Worm (Caenorhabditis elegans): Measurements from ENCODE around the gene T22F7.1.

The T22F7.1 gene

DNA sequence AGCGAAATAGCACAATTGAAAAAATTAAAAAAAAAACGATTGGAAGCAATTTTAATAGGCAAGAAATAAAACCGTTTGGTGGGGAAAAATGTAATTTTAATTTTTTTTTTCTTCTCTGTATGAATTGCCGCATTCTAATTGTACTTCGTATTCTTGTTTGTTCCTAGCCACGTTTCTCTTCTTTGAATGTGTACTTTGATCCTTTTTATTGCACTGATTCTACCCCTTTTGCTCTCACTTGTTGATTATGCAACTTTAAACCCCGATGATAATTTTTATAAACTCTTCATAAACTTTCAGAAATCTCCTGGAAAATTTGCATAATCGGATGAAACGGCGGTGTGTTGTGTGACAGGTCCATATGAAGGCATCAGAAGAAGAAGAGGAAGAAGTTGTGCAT, at the start of gene T22F7.1:
TSS of gene T22F7.1 (plus strand) at position 301 of the 400 bp plus-strand sequence.
- TF ChIP-seq ztf-23 (GFP tag; IDR thresholded peaks at IDR 0.05) (no peak), ztf-29 (GFP tag; IDR thresholded peaks at IDR 0.05) (no peak), T22C8.4 (GFP tag; IDR thresholded peaks at IDR 0.05) (no peak), cog-1 (tag; optimal IDR thresholded peaks at IDR 0.05) (no peak), ref-1 (GFP tag; conservative IDR thresholded peaks at IDR 0.05) (no peak), flt-1 (GFP tag; IDR thresholded peaks at IDR 0.05) (no peak), klf-2 (GFP tag; conservative IDR thresholded peaks at IDR 0.05) (no peak), med-1 (GFP tag; optimal IDR thresholded peaks at IDR 0.05; ENCODE audit: insufficient read depth) (no peak), tab-1 (GFP tag; IDR thresholded peaks at IDR 0.05) (no peak)

ce11 chrIII:502583-502982, 39.3 kb upstream of the T22F7.1 start:
- TF ChIP-seq med-1 (GFP tag; optimal IDR thresholded peaks at IDR 0.05; ENCODE audit: insufficient read depth) (peak; percentile 54), ztf-23 (GFP tag; IDR thresholded peaks at IDR 0.05) (peak; percentile 95), T22C8.4 (GFP tag; IDR thresholded peaks at IDR 0.05) (peak; percentile 83), tab-1 (GFP tag; IDR thresholded peaks at IDR 0.05) (peak; percentile 91), cog-1 (tag; optimal IDR thresholded peaks at IDR 0.05) (peak; percentile 93), klf-2 (GFP tag; conservative IDR thresholded peaks at IDR 0.05) (peak; percentile 89), ref-1 (GFP tag; conservative IDR thresholded peaks at IDR 0.05) (peak; percentile 73), ztf-29 (GFP tag; IDR thresholded peaks at IDR 0.05) (peak; percentile 65), flt-1 (GFP tag; IDR thresholded peaks at IDR 0.05) (peak; percentile 90)

DNA sequence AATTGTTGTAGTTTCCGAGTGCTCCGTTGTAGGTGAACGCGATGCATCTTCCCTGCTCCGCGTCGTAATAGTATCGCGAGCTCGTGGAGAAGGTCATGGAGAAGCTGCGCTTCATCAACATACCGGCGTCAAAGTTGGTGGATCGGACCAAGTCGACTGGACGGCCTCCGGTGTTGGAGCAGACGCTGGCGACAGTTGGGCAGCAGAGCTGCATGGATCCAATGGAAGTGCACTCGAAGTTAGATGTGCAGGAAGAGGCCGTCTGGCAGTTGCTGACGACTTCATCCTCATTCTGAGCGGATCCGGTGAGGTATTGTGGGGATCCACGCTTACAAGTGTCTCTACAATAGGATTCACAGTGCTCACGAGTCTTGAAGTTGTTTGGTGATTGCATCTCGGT, 32.8 kb upstream of the T22F7.1 start:
- TF ChIP-seq tab-1 (GFP tag; IDR thresholded peaks at IDR 0.05) (no peak), ztf-23 (GFP tag; IDR thresholded peaks at IDR 0.05) (no peak), T22C8.4 (GFP tag; IDR thresholded peaks at IDR 0.05) (no peak), cog-1 (tag; optimal IDR thresholded peaks at IDR 0.05) (no peak), ztf-29 (GFP tag; IDR thresholded peaks at IDR 0.05) (no peak), ref-1 (GFP tag; conservative IDR thresholded peaks at IDR 0.05) (no peak), klf-2 (GFP tag; conservative IDR thresholded peaks at IDR 0.05) (no peak), flt-1 (GFP tag; IDR thresholded peaks at IDR 0.05) (no peak), med-1 (GFP tag; optimal IDR thresholded peaks at IDR 0.05; ENCODE audit: insufficient read depth) (no peak)

ce11 chrIII:512117-512516, 29.7 kb upstream of the T22F7.1 start, which contains the start of gene F30H5.3:
Gene F30H5.3 (minus strand): TSS chrIII:512217.
- TF ChIP-seq cog-1 (tag; optimal IDR thresholded peaks at IDR 0.05) (no peak), klf-2 (GFP tag; conservative IDR thresholded peaks at IDR 0.05) (no peak)

DNA sequence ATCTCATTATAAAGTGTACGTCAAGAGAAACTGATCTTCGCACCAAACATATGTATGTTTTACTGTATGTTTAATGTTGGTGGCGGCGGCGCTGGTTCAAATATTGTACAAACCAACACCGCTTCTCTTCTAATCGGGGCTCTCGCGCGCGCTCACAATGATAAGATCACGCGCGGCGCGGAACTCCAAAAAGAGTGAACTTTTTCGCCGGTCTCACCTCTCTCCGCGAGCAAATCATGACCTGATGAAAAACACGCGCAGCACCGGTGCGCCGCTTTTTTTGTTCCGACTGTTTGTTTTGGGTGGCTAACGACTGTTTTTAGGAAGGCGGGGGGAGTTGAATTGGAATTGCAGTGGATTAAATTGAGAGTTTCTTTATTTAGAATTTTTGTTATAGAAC, 28.5 kb upstream of the T22F7.1 start:
- TF ChIP-seq flt-1 (GFP tag; IDR thresholded peaks at IDR 0.05), result no peak
- TF ChIP-seq cog-1 (tag; optimal IDR thresholded peaks at IDR 0.05), result no peak
- no peak for TF ChIP-seq ztf-23 (GFP tag; IDR thresholded peaks at IDR 0.05)
- TF ChIP-seq med-1 (GFP tag; optimal IDR thresholded peaks at IDR 0.05; ENCODE audit: insufficient read depth), result no peak
- no peak for TF ChIP-seq klf-2 (GFP tag; conservative IDR thresholded peaks at IDR 0.05)
- no peak for TF ChIP-seq ztf-29 (GFP tag; IDR thresholded peaks at IDR 0.05)
- TF ChIP-seq ref-1 (GFP tag; conservative IDR thresholded peaks at IDR 0.05), result no peak
- no peak for TF ChIP-seq tab-1 (GFP tag; IDR thresholded peaks at IDR 0.05)
- TF ChIP-seq T22C8.4 (GFP tag; IDR thresholded peaks at IDR 0.05), result no peak

- TF ChIP-seq klf-2 (GFP tag; conservative IDR thresholded peaks at IDR 0.05) (no peak), flt-1 (GFP tag; IDR thresholded peaks at IDR 0.05) (no peak), ref-1 (GFP tag; conservative IDR thresholded peaks at IDR 0.05) (no peak), ztf-29 (GFP tag; IDR thresholded peaks at IDR 0.05) (no peak), cog-1 (tag; optimal IDR thresholded peaks at IDR 0.05) (no peak), tab-1 (GFP tag; IDR thresholded peaks at IDR 0.05) (no peak), T22C8.4 (GFP tag; IDR thresholded peaks at IDR 0.05) (no peak), med-1 (GFP tag; optimal IDR thresholded peaks at IDR 0.05; ENCODE audit: insufficient read depth) (no peak), ztf-23 (GFP tag; IDR thresholded peaks at IDR 0.05) (no peak)
These were observed 17.9 kb upstream of the T22F7.1 start, which contains the start of gene T22F7.3 for ce11 chrIII:523944-524343. Gene T22F7.3 (minus strand): TSS chrIII:524044.

DNA sequence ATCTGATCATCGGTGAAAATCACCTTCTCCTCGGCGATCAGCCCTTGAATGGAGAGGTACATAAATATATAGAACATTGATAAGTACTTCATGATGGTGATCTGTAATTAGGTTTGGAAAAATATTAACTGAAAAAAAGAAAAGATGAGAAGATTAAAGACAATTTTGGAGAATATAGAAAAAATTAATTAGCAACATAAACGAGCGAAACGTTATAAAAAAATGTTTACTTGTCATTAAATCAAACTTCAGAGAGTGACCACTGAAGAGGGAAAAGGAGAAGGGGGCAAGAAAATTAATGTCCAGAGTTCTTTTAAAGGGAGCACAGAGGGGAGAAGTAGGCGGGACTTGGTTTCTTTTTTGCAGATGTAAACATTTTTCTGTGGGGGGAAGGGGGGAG, 15.0 kb upstream of the T22F7.1 start, which contains the start of gene T22F7.4:
TSS of gene T22F7.4 (minus strand) at position 101 of the 400 bp plus-strand sequence.
- TF ChIP-seq T22C8.4 (GFP tag; IDR thresholded peaks at IDR 0.05), result no peak
- no peak for TF ChIP-seq ztf-23 (GFP tag; IDR thresholded peaks at IDR 0.05)
- TF ChIP-seq cog-1 (tag; optimal IDR thresholded peaks at IDR 0.05), result no peak

ce11 chrIII:530899-531298, 11.0 kb upstream of the T22F7.1 start:
- TF ChIP-seq med-1 (GFP tag; optimal IDR thresholded peaks at IDR 0.05; ENCODE audit: insufficient read depth), result no peak
- TF ChIP-seq ref-1 (GFP tag; conservative IDR thresholded peaks at IDR 0.05), result no peak
- TF ChIP-seq cog-1 (tag; optimal IDR thresholded peaks at IDR 0.05), result no peak

DNA sequence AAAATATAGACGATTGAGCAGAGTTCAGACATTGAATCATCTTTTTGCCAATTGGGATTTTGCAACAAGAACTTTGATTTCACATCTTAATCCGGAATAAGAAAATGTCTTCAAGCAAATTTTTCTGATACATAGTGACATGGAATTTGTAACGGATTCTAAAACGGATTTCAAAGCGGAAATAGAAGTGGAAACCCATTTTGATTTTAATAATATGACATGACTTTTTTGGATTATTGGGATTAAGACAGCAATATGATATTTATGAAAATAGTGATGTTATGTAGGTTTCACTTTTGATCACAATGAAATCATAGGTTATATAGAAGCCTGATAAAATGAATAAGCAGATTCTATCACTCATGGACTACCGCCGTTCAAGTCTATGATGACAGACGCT, 9.7 kb upstream of the T22F7.1 start:
- TF ChIP-seq ztf-29 (GFP tag; IDR thresholded peaks at IDR 0.05) (no peak), tab-1 (GFP tag; IDR thresholded peaks at IDR 0.05) (no peak), T22C8.4 (GFP tag; IDR thresholded peaks at IDR 0.05) (no peak)

- TF ChIP-seq T22C8.4 (GFP tag; IDR thresholded peaks at IDR 0.05) (peak; percentile 69), ztf-29 (GFP tag; IDR thresholded peaks at IDR 0.05) (peak; percentile 60), med-1 (GFP tag; optimal IDR thresholded peaks at IDR 0.05; ENCODE audit: insufficient read depth) (peak; percentile 34), tab-1 (GFP tag; IDR thresholded peaks at IDR 0.05) (peak; percentile 90), klf-2 (GFP tag; conservative IDR thresholded peaks at IDR 0.05) (peak; percentile 60; the same call in 1 of the 2 replicates), ztf-23 (GFP tag; IDR thresholded peaks at IDR 0.05) (peak; percentile 84), flt-1 (GFP tag; IDR thresholded peaks at IDR 0.05) (peak; percentile 94), cog-1 (tag; optimal IDR thresholded peaks at IDR 0.05) (no peak), ref-1 (GFP tag; conservative IDR thresholded peaks at IDR 0.05) (peak; percentile 77)
These were observed 6.4 kb upstream of the T22F7.1 start for ce11 chrIII:535266-536107.
